Fruit fly (Drosophila melanogaster) whole organism: ENCODE results near the gene CG13920.

ENCODE experiments used
- CG8478 ChIP-seq: fragments of >200 bp; optimal IDR thresholded peaks from 2 replicates; lab custom pipeline; 2018; ENCODE audit warnings: inconsistent platforms
- Dll ChIP-seq: fragments of >200 bp; optimal IDR thresholded peaks from 2 replicates; lab custom pipeline; 2017
- EcR ChIP-seq, 2 experiments: fragments of >200 bp; optimal IDR thresholded peaks; 2 replicates each; lab custom pipeline; 2017; ENCODE audit warnings: missing biosample characterization in 2 of 2, missing genetic modification characterization in 2 of 2, missing genetic modification reagents in 2 of 2
- pan ChIP-seq: fragments of >200 bp; optimal IDR thresholded peaks from 2 replicates; lab custom pipeline; 2017
- psq ChIP-seq: fragments of >200 bp; optimal IDR thresholded peaks from 2 replicates; lab custom pipeline; 2017
- usp ChIP-seq: fragments of >200 bp; optimal IDR thresholded peaks from 2 replicates; lab custom pipeline; 2017; ENCODE audit warnings: missing biosample characterization, missing genetic modification characterization, mixed read lengths

The CG13920 gene

DNA sequence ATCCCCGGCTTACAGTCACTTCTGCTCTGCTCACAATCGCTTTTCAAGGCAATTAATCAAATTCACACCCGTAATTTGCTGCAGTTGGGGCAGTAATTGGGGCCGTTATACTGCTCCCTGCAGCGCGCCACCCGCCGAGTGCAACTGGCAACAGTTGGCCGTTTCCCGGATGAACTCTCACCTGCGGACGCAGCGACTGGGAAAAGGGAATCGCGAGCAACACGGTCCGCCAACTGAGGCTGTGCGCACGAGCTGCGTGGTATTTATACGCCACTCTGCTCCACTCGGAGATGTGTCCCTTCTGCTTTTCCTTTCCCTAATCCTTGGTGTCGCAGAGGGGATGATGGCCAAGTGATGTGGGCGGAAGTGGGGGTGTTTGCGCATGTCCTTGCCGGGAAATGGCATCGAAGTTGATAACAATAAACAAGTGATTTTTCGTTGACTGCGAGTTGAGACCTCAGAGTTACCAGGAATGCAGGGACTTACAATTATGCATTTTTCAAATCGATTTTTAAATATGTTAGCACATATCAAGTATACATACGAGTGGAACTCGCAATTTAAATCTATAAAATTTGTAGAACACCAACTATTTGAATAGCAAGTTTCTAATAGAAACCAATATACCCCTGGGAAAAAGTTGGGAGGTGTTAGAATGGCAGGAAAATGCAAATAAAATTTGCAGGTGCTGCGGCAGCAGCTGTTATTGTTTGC, 19.5 kb upstream of the CG13920 start, which contains the start of gene GC:
GC (minus strand) TSS at position 238 of the 714 bp plus-strand sequence.
- TF ChIP-seq usp, result no peak
- no peak for TF ChIP-seq Dll
- no peak for TF ChIP-seq EcR (GFP tag; optimal IDR thresholded peaks at IDR 0.05; lab: Kevin White, UChicago)
- no peak for TF ChIP-seq pan
- TF ChIP-seq CG8478 (lab: Kevin White, UChicago), result no peak
- TF ChIP-seq psq (lab: Kevin White, UChicago), result no peak

DNA sequence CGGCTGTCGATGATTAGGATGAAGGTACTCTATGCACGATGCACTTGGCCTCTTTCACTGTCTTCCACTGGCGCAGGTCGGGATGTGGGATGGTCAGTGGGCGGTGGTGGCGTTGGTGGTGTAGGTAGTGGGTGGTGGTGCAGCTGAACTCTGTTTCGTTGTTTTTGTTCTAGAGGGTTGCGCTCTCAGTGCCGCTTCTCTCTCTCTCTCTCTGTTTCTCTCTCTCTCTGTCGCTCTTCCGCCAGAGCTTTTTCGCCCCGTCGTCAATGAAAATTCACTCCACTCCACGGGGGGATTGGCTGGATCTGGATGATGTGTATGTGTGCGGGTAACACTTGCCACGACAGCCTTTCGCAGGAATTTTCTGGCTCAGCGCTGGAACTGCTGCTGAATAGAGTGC, 11.9 kb upstream of the CG13920 start:
- TF ChIP-seq EcR (GFP tag; optimal IDR thresholded peaks at IDR 0.05; lab: Kevin White, UChicago) (no peak), usp (no peak), Dll (no peak), psq (lab: Kevin White, UChicago) (no peak), CG8478 (lab: Kevin White, UChicago) (no peak), pan (no peak)

DNA sequence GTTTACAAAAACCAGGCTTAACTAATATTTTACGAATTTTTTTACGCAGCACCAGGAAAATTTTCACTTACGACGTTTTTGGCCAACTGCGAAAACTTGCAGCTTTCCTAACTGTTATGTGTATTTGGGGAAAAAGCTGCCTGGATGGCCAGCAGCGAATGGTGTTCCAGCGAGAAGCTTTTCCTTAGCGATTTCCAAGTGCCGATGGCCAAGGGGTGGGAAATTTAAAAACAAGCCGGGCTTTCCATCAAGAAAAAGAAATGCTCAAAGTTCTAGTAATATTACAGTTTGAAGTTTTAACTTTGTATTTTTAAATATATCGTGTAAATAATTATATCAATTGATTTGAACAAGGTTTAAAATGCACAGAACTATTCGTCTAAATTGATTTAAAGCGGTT, 11.1 kb upstream of the CG13920 start, which contains the start of gene nSyb:
nSyb (minus strand) TSS at position 101 of the 400 bp plus-strand sequence.
- TF ChIP-seq usp, result no peak
- TF ChIP-seq EcR (GFP tag; optimal IDR thresholded peaks at IDR 0.05; lab: Kevin White, UChicago), result no peak
- no peak for TF ChIP-seq CG8478 (lab: Kevin White, UChicago)
- TF ChIP-seq pan, result no peak
- no peak for TF ChIP-seq psq (lab: Kevin White, UChicago)
- TF ChIP-seq Dll, result no peak

- TF ChIP-seq usp (no peak), pan (no peak), EcR (GFP tag; optimal IDR thresholded peaks at IDR 0.05; lab: Kevin White, UChicago) (no peak), Dll (no peak), psq (lab: Kevin White, UChicago) (no peak), CG8478 (lab: Kevin White, UChicago) (no peak)
Observed at dm6 chr3L:1639185-1639812, 9.4 kb upstream of the CG13920 start, which contains the start of the genes Mettl2 and Bgb. Gene Mettl2, minus strand, starts transcription at chr3L:1639235. Gene Bgb, plus strand, starts transcription at chr3L:1639711.

dm6 chr3L:1644920-1645567, 3.7 kb upstream of the CG13920 start, which contains the start of the genes alphaCOP and CG13919:
Gene alphaCOP, minus strand, starts transcription at chr3L:1645199.
Gene CG13919, plus strand, starts transcription at chr3L:1645467.
- TF ChIP-seq Dll, result no peak
- TF ChIP-seq usp, result no peak
- TF ChIP-seq CG8478 (lab: Kevin White, UChicago), result no peak
- no peak for TF ChIP-seq pan
- TF ChIP-seq psq (lab: Kevin White, UChicago), result no peak
- TF ChIP-seq EcR (GFP tag; optimal IDR thresholded peaks at IDR 0.05; lab: Kevin White, UChicago), result no peak

dm6 chr3L:1647276-1647919, 1.3 kb upstream of the CG13920 start, which contains the start of the genes CG17249 and Bro:
Gene CG17249, minus strand, starts transcription at chr3L:1647464.
Gene Bro, plus strand, starts transcription at chr3L:1647869.
- TF ChIP-seq CG8478 (lab: Kevin White, UChicago) (no peak), Dll (no peak), EcR (GFP tag; optimal IDR thresholded peaks at IDR 0.05; lab: Kevin White, UChicago) (no peak), pan (no peak), usp (no peak), psq (lab: Kevin White, UChicago) (no peak)

DNA sequence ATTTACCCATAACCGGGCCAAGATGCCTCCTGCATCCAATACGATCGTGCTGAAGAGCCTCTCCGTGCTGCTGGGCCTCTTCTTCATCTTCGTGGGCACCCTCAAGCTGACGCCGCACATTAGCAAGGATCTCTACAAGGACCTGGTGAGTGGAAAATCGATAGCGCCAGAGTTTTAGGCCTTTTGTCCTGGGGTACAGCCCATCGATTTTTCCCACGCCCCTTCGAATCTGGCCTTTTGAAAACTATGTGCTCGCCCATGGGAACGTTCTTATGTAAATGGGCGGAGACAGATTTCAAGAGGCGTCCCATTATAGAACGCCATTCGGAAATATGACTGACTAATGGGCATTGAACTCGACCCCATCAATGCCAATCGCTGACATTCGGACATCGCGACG, 619 bp downstream of the CG13920 start:
- no peak for TF ChIP-seq EcR (GFP tag; optimal IDR thresholded peaks at IDR 0.05; lab: Kevin White, UChicago)
- no peak for TF ChIP-seq Dll
- no peak for TF ChIP-seq pan
- TF ChIP-seq psq (lab: Kevin White, UChicago), result no peak
- no peak for TF ChIP-seq usp
- TF ChIP-seq CG8478 (lab: Kevin White, UChicago), result no peak

DNA sequence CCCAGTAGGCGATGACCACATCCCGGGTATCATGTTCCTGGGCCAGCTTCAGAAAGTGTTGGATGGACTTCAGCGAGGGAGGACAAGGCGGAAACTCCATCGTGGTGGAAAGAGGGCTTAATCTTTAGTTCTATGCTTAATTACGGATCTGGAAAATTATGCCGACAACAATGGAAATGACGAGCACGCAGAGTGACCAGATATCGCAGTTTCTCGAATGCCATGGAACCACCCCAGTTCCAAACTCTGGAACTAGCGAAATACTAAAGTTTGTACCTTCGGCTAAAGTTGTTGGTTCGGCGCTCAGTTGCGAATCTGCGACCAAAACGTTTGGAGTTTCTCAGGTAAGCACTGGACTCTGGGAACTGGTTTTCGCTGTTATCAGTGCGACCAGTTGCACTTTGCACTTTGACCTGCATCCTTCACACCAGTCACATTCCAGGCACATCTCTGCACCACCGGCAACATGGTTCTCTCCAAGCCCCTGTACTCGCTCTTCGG, 4.0 kb downstream of the CG13920 start, which contains the start of the genes CG7970 and Vta1:
CG7970 (plus strand) TSS at position 51 of the 501 bp plus-strand sequence.
Vta1 (minus strand) TSS at position 201 of the 501 bp plus-strand sequence.
- TF ChIP-seq EcR (GFP tag; optimal IDR thresholded peaks at IDR 0.05; lab: Kevin White, UChicago) (no peak), Dll (no peak), psq (lab: Kevin White, UChicago) (no peak), pan (no peak), usp (no peak), CG8478 (lab: Kevin White, UChicago) (no peak)

DNA sequence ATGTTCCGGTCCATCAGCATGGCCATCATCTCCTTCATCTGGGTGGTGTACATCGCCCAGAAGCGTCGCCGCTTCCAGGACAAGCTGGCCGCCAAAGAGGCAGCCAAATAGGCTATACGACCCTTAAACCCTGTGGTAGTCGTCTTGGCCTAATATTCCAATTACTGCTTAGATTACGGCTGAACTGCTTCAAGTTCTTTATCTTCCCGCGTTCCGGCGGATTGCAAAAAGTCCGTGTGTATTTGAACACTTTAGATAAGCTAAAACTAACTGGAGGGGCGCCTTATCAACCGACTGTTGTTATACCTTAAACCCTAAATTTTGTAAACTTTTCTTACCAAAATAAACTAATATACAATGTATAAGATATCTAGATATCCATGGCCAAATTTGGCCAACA, 5.0 kb downstream of the CG13920 start:
- TF ChIP-seq CG8478 (lab: Kevin White, UChicago) (no peak), usp (no peak), EcR (GFP tag; optimal IDR thresholded peaks at IDR 0.05; lab: Kevin White, UChicago) (no peak), pan (no peak), Dll (no peak), psq (lab: Kevin White, UChicago) (no peak)

DNA sequence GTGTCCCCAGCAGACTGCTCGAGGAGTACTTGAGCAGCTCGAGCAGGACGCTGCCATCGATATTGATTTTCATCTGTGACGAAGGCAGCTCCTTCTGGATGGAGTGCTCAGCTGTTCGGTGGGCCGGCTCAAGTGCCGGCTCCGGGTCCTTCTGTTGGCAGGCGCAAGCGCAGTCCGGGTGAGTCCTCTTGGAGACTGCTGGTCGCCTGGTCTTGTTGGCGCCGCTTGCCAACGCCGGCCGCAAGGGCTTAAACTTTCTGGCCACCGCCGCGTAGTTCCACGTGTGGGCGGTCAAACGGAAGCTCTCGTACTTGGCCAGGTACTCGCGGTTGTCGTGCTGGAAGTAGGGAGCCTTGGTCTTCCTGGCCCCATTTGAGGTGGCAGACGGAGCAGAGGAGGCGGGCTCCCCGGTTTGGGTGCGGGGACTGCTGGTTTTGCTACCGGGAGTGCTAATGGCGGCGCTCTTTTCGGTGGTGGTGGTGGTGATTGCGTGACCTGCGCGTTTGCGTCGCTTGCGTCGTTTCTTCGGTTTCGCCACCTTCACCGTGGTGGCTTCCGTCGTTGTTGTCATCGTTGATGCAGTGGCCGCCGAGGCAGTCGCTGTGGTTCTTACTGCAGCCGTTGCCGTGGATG, 13.1 kb downstream of the CG13920 start:
- TF ChIP-seq psq (lab: Kevin White, UChicago) (no peak), pan (no peak), EcR (GFP tag; optimal IDR thresholded peaks at IDR 0.05; lab: Kevin White, UChicago) (no peak), usp (no peak)

DNA sequence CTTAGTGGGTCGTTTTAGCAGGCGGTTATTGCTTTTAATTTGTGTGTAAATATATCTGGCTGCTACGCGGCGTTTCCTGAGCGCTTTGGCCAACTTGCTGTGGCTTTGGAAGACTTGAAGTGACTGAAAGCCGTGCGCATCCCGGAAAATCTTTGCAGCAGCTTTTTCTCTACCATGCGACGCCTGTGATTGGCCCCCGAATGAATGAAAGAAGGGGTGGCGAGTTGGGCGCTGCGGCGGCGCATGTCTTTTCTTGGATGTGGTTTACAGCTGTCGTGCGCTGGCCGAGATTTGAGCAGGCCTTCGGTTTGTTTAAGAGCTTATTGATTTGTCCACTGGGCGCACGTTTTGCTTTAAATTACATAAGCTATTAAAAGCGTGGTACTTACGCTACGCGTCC, 14.8 kb downstream of the CG13920 start:
- TF ChIP-seq Dll (no peak), EcR (GFP tag; optimal IDR thresholded peaks at IDR 0.05; lab: Kevin White, UChicago) (no peak), psq (lab: Kevin White, UChicago) (no peak), CG8478 (lab: Kevin White, UChicago) (no peak), pan (no peak), usp (no peak)
